Fruit fly (Drosophila melanogaster) whole organism, pupa: Measurements from ENCODE around the gene GstD1.

Experiments used
- CG10348 ChIP-seq: fragments of 200-800 bp; sonication (Bioruptor generic); IDR thresholded peaks from 2 replicates; pipeline ENCODE4 v1.3.6; 2022; ENCODE audit warnings: missing biosample characterization, missing genetic modification characterization
- CG12605 ChIP-seq: fragments of 200-800 bp; sonication (Bioruptor generic); IDR thresholded peaks from 2 replicates; pipeline ENCODE4 v1.3.6; 2022; ENCODE audit warnings: missing biosample characterization, missing genetic modification characterization
- CG13204 ChIP-seq: fragments of 200-800 bp; sonication (Bioruptor generic); optimal IDR thresholded peaks from 2 replicates; lab custom pipeline; 2018; ENCODE audit warnings: missing biosample characterization, mild to moderate bottlenecking, missing genetic modification characterization, moderate library complexity
- CG14655 ChIP-seq: fragments of 200-800 bp; sonication (Bioruptor generic); optimal IDR thresholded peaks from 3 replicates; lab custom pipeline; 2017; ENCODE audit warnings: mild to moderate bottlenecking, missing biosample characterization, missing genetic modification reagents, missing genetic modification characterization
- CG15710 ChIP-seq: fragments of 200-800 bp; sonication (Bioruptor generic); optimal IDR thresholded peaks from 2 replicates; lab custom pipeline; 2018; ENCODE audit warnings: missing biosample characterization, mild to moderate bottlenecking, missing genetic modification characterization, moderate library complexity
- CG17806 ChIP-seq: fragments of 200-800 bp; sonication (Bioruptor generic); optimal IDR thresholded peaks from 2 replicates; lab custom pipeline; 2018; ENCODE audit warnings: missing biosample characterization, mild to moderate bottlenecking, missing genetic modification characterization, moderate library complexity
- CG32121 ChIP-seq: fragments of 200-800 bp; sonication (Bioruptor generic); IDR thresholded peaks from 2 replicates; pipeline ENCODE4 v1.3.6; 2022; ENCODE audit warnings: missing biosample characterization, missing genetic modification characterization
- CG34367 ChIP-seq: fragments of 200-800 bp; sonication (Bioruptor generic); optimal IDR thresholded peaks from 2 replicates; lab custom pipeline; 2018; ENCODE audit warnings: missing biosample characterization, mild to moderate bottlenecking, missing genetic modification characterization
- CG4496 ChIP-seq: fragments of 200-800 bp; sonication (Bioruptor generic); IDR thresholded peaks from 3 replicates; pipeline ENCODE4 v1.3.6; 2022; ENCODE audit warnings: missing biosample characterization, missing genetic modification characterization
- CG8159 ChIP-seq: fragments of 200-800 bp; sonication (Bioruptor generic); optimal IDR thresholded peaks from 3 replicates; lab custom pipeline; 2018; ENCODE audit warnings: missing biosample characterization, mild to moderate bottlenecking, missing genetic modification characterization, moderate library complexity
- CG8301 ChIP-seq: fragments of 200-800 bp; sonication (Bioruptor generic); optimal IDR thresholded peaks from 2 replicates; lab custom pipeline; 2018; ENCODE audit warnings: missing biosample characterization, mild to moderate bottlenecking, missing genetic modification characterization
- CG9948 ChIP-seq: fragments of 200-800 bp; sonication (Bioruptor generic); optimal IDR thresholded peaks from 2 replicates; lab custom pipeline; 2018; ENCODE audit warnings: missing biosample characterization, mild to moderate bottlenecking, missing genetic modification characterization, moderate library complexity
- D1 ChIP-seq: fragments of 200-800 bp; sonication (Bioruptor generic); optimal IDR thresholded peaks from 2 replicates; lab custom pipeline; 2018; ENCODE audit warnings: missing biosample characterization, mild to moderate bottlenecking, missing genetic modification characterization, moderate library complexity
- EcR ChIP-seq: fragments of 200-800 bp; sonication (Bioruptor generic); optimal IDR thresholded peaks from 3 replicates; lab custom pipeline; 2019; ENCODE audit warnings: missing biosample characterization, missing genetic modification characterization, mild to moderate bottlenecking, moderate library complexity, missing genetic modification reagents
- Ets98B ChIP-seq: fragments of 200-800 bp; sonication (Bioruptor generic); IDR thresholded peaks from 2 replicates; pipeline ENCODE4 v1.3.6; 2022; ENCODE audit warnings: missing biosample characterization, missing genetic modification characterization
- Pif1A ChIP-seq: fragments of 200-800 bp; sonication (Bioruptor generic); optimal IDR thresholded peaks from 3 replicates; lab custom pipeline; 2016; ENCODE audit warnings: missing biosample characterization, missing genetic modification characterization
- Pif1B ChIP-seq: fragments of 200-800 bp; sonication (Bioruptor generic); optimal IDR thresholded peaks from 3 replicates; lab custom pipeline; 2016; ENCODE audit warnings: missing biosample characterization, missing genetic modification characterization
- Snoo ChIP-seq: fragments of 200-800 bp; sonication (Bioruptor generic); optimal IDR thresholded peaks from 3 replicates; lab custom pipeline; 2017; ENCODE audit warnings: missing biosample characterization, mild to moderate bottlenecking, missing genetic modification characterization, inconsistent platforms
- fd96Ca ChIP-seq: fragments of 200-800 bp; sonication (Bioruptor generic); IDR thresholded peaks from 3 replicates; pipeline ENCODE4 v1.3.6; 2022; ENCODE audit warnings: missing biosample characterization, missing genetic modification characterization
- gl ChIP-seq: fragments of 200-800 bp; sonication (Bioruptor generic); optimal IDR thresholded peaks from 2 replicates; lab custom pipeline; 2018; ENCODE audit warnings: missing biosample characterization, mild to moderate bottlenecking, missing genetic modification characterization
- rn ChIP-seq: fragments of 200-800 bp; sonication (Bioruptor generic); IDR thresholded peaks from 2 replicates; pipeline ENCODE4 v1.3.6; 2022; ENCODE audit warnings: missing biosample characterization, missing genetic modification characterization

GstD1 gene

dm6 chr3R:12405134-12405533 is 36.1 kb upstream of the GstD1 start:
- TF ChIP-seq CG32121 (GFP tag; lab: Robert Waterston, UW): no peak
- TF ChIP-seq D1 (tag; lab: Kevin White, UChicago): no peak
- no peak for TF ChIP-seq rn (GFP tag; lab: Robert Waterston, UW)
- no peak for TF ChIP-seq CG34367 (tag; lab: Kevin White, UChicago)
- no peak for TF ChIP-seq CG9948
- TF ChIP-seq CG13204 (GFP tag; lab: Kevin White, UChicago): no peak
- TF ChIP-seq CG8301 (tag; lab: Kevin White, UChicago): no peak
- TF ChIP-seq CG12605: no peak
- no peak for TF ChIP-seq fd96Ca (GFP tag; lab: Robert Waterston, UW)
- no peak for TF ChIP-seq Pif1A
- no peak for TF ChIP-seq Ets98B (GFP tag; lab: Robert Waterston, UW)
- TF ChIP-seq Snoo (tag; lab: Kevin White, UChicago): no peak
- TF ChIP-seq CG17806 (tag; lab: Kevin White, UChicago): no peak
- TF ChIP-seq Pif1B (GFP tag; lab: Kevin White, UChicago): no peak
- no peak for TF ChIP-seq CG4496 (GFP tag; lab: Robert Waterston, UW)

dm6 chr3R:12402935-12403334 is 33.9 kb upstream of the GstD1 start:
- TF ChIP-seq Snoo (tag; lab: Kevin White, UChicago) (peak; percentile 98), CG8301 (tag; lab: Kevin White, UChicago) (peak; percentile 100), D1 (tag; lab: Kevin White, UChicago) (peak; percentile 99), fd96Ca (GFP tag; lab: Robert Waterston, UW) (peak; percentile 84), CG4496 (GFP tag; lab: Robert Waterston, UW) (no peak), CG12605 (peak; percentile 96), CG32121 (GFP tag; lab: Robert Waterston, UW) (peak; percentile 93), CG14655 (GFP tag; lab: Kevin White, UChicago) (peak; percentile 95), CG34367 (tag; lab: Kevin White, UChicago) (peak; percentile 98), Ets98B (GFP tag; lab: Robert Waterston, UW) (peak; percentile 96), CG10348 (no peak), CG8159 (tag; lab: Kevin White, UChicago) (peak; percentile 100), EcR (peak; percentile 22), CG15710 (tag; lab: Kevin White, UChicago) (peak; percentile 97), CG17806 (tag; lab: Kevin White, UChicago) (peak; percentile 97), gl (tag; lab: Kevin White, UChicago) (peak; percentile 93), CG9948 (peak; percentile 98), rn (GFP tag; lab: Robert Waterston, UW) (peak; percentile 84), Pif1B (GFP tag; lab: Kevin White, UChicago) (peak; percentile 97), Pif1A (peak; percentile 95), CG13204 (GFP tag; lab: Kevin White, UChicago) (no peak)

- no peak for TF ChIP-seq CG8159 (tag; lab: Kevin White, UChicago)
- peak; percentile 35; the same call in 1 of the 2 replicates for TF ChIP-seq CG12605
Observed at dm6 chr3R:12401672-12402296, 32.7 kb upstream of the GstD1 start, which contains the start of gene DNAlig3. Gene DNAlig3, minus strand, starts transcription at chr3R:12401839.

dm6 chr3R:12398620-12399247 is 29.7 kb upstream of the GstD1 start, which contains the start of gene Cyp9f3:
Gene Cyp9f3, minus strand, starts transcription at chr3R:12398929.
- TF ChIP-seq gl (tag; lab: Kevin White, UChicago) (no peak), Ets98B (GFP tag; lab: Robert Waterston, UW) (no peak), Pif1A (no peak), CG8159 (tag; lab: Kevin White, UChicago) (no peak), CG13204 (GFP tag; lab: Kevin White, UChicago) (no peak), CG14655 (GFP tag; lab: Kevin White, UChicago) (no peak), D1 (tag; lab: Kevin White, UChicago) (no peak), rn (GFP tag; lab: Robert Waterston, UW) (no peak)

dm6 chr3R:12398054-12398453 is 29.0 kb upstream of the GstD1 start:
- TF ChIP-seq CG12605: no peak
- TF ChIP-seq Pif1A: no peak
- TF ChIP-seq Pif1B (GFP tag; lab: Kevin White, UChicago): no peak
- no peak for TF ChIP-seq CG34367 (tag; lab: Kevin White, UChicago)
- TF ChIP-seq CG14655 (GFP tag; lab: Kevin White, UChicago): no peak
- no peak for TF ChIP-seq CG9948
- TF ChIP-seq fd96Ca (GFP tag; lab: Robert Waterston, UW): no peak
- no peak for TF ChIP-seq rn (GFP tag; lab: Robert Waterston, UW)
- TF ChIP-seq Snoo (tag; lab: Kevin White, UChicago): no peak
- TF ChIP-seq CG8301 (tag; lab: Kevin White, UChicago): no peak
- TF ChIP-seq CG4496 (GFP tag; lab: Robert Waterston, UW): no peak
- TF ChIP-seq CG15710 (tag; lab: Kevin White, UChicago): no peak
- no peak for TF ChIP-seq Ets98B (GFP tag; lab: Robert Waterston, UW)
- no peak for TF ChIP-seq gl (tag; lab: Kevin White, UChicago)
- no peak for TF ChIP-seq CG17806 (tag; lab: Kevin White, UChicago)
- no peak for TF ChIP-seq D1 (tag; lab: Kevin White, UChicago)
- no peak for TF ChIP-seq EcR
- no peak for TF ChIP-seq CG10348
- TF ChIP-seq CG32121 (GFP tag; lab: Robert Waterston, UW): no peak
- TF ChIP-seq CG13204 (GFP tag; lab: Kevin White, UChicago): no peak
